Fruit fly (Drosophila melanogaster): ENCODE measurements around the gene CG13807.

CG13807 gene

DNA sequence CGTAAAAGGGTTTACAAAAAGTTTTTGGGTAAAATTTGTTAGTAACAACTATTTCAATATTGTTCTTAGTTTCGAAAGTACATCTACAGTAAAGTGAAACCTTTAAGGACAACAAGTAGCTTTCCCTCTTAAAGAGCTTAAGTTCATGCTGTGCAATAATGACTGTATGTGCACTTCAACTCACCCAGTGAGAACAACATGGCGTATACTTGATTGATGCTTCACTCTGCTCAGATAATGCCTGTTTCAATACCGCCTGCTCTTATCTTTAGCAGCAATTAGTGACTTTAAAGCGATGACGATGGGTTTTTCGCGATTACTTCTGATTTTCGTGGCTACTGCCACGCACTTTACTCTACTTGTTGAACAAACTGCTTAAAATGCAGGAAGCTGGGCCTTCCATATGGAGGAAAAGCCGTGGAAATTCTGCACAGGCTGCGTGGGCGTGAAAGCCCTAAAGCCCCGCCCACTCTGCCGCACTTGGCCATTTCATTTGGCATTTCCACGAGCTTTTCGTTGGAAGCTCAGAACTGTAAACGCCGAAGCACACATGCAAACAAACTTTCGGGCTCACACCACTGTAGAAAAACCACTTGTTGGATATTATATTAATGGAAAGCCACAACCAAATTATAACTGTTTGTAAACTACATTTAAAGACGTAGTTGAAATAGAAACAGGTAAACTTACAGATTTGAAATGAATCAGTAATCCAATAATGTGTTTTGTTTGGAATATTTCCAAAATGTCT lies 6.1 kb upstream of the CG13807 start:
- TF ChIP-seq CG8632 (GFP tag; optimal IDR thresholded peaks at IDR 0.05) (no peak), CG32006 (GFP tag; optimal IDR thresholded peaks at IDR 0.05) (peak; percentile 46), dac (GFP tag; optimal IDR thresholded peaks at IDR 0.05) (no peak), svp (GFP tag) (peak; percentile 80), esn (GFP tag; optimal IDR thresholded peaks at IDR 0.05) (no peak), CG6163 (GFP tag; IDR thresholded peaks at IDR 0.05) (0 out of 3 replicates have a peak, but pooled peaks have one; percentile 6), Eip78C (GFP tag) (peak; percentile 64)

dm6 chr3L:2257412-2257862 lies 5.3 kb upstream of the CG13807 start, which contains the start of the genes CG1275 and Elp5:
TSS of gene CG1275 (minus strand) at chr3L:2257423.
TSS of gene Elp5 (plus strand) at chr3L:2257456.
- TF ChIP-seq lz (GFP tag; optimal IDR thresholded peaks at IDR 0.05) = peak; percentile 99
- TF ChIP-seq esn (GFP tag; optimal IDR thresholded peaks at IDR 0.05) = peak; percentile 99
- peak; percentile 85 for TF ChIP-seq fd85E (GFP tag; optimal IDR thresholded peaks at IDR 0.05)
- TF ChIP-seq CG11762 (GFP tag; optimal IDR thresholded peaks at IDR 0.05; ENCODE audit: insufficient read depth) = peak; percentile 95
- peak; percentile 99 for TF ChIP-seq Hr4 (GFP tag; optimal IDR thresholded peaks at IDR 0.05)
- TF ChIP-seq OdsH (GFP tag; optimal IDR thresholded peaks at IDR 0.05) = peak; percentile 99
- TF ChIP-seq CG9139 (GFP tag; optimal IDR thresholded peaks at IDR 0.05) = peak; percentile 97
- TF ChIP-seq Eip75B (GFP tag; optimal IDR thresholded peaks at IDR 0.05) = peak; percentile 99
- peak; percentile 98 for TF ChIP-seq Ets21C (GFP tag; optimal IDR thresholded peaks at IDR 0.05)
- TF ChIP-seq pdm3 (GFP tag; optimal IDR thresholded peaks at IDR 0.05) = peak; percentile 99
- peak; percentile 99 for TF ChIP-seq CG32006 (GFP tag; optimal IDR thresholded peaks at IDR 0.05)
- TF ChIP-seq topi (GFP tag; optimal IDR thresholded peaks at IDR 0.05) = peak; percentile 98
- TF ChIP-seq fd59A (GFP tag; optimal IDR thresholded peaks at IDR 0.05) = peak; percentile 98
- peak; percentile 99 for TF ChIP-seq Sox14 (GFP tag; optimal IDR thresholded peaks at IDR 0.05)
- TF ChIP-seq CG3919 (GFP tag; optimal IDR thresholded peaks at IDR 0.05) = peak; percentile 98
- TF ChIP-seq Gug (GFP tag; IDR thresholded peaks at IDR 0.05) = peak; percentile 99
- TF ChIP-seq CG6163 (GFP tag; IDR thresholded peaks at IDR 0.05) = peak; percentile 100
- peak; percentile 98 for TF ChIP-seq CG34406 (GFP tag; optimal IDR thresholded peaks at IDR 0.05)
- peak; percentile 99 for TF ChIP-seq CG11294 (GFP tag; IDR thresholded peaks at IDR 0.05)
- TF ChIP-seq eg (GFP tag; IDR thresholded peaks at IDR 0.05) = peak; percentile 100
- peak; percentile 95 for TF ChIP-seq CG6276 (GFP tag; optimal IDR thresholded peaks at IDR 0.05)
- peak; percentile 100 for TF ChIP-seq Eip78C (GFP tag)
- TF ChIP-seq CG6808 (GFP tag; optimal IDR thresholded peaks at IDR 0.05) = peak; percentile 100
- TF ChIP-seq CG10631 (GFP tag; optimal IDR thresholded peaks at IDR 0.05) = peak; percentile 99
- peak; percentile 92 for TF ChIP-seq CG7368 (GFP tag; optimal IDR thresholded peaks at IDR 0.05)
- TF ChIP-seq dsx (GFP tag; optimal IDR thresholded peaks at IDR 0.05; ENCODE audit: poor library complexity, severe bottlenecking) = peak; percentile 97
- peak; percentile 95 for TF ChIP-seq Blimp-1 (GFP tag; optimal IDR thresholded peaks at IDR 0.05)
- peak; percentile 98 for TF ChIP-seq CG1621 (tag; optimal IDR thresholded peaks at IDR 0.05)
- TF ChIP-seq vri (GFP tag; optimal IDR thresholded peaks at IDR 0.05) = peak; percentile 97
- peak; percentile 99 for TF ChIP-seq Lpt (GFP tag; optimal IDR thresholded peaks at IDR 0.05)
- TF ChIP-seq CG10669 (GFP tag; optimal IDR thresholded peaks at IDR 0.05) = peak; percentile 98
- TF ChIP-seq CG31627 (GFP tag; optimal IDR thresholded peaks at IDR 0.05) = peak; percentile 99
- peak; percentile 88 for TF ChIP-seq Hr38 (GFP tag; optimal IDR thresholded peaks at IDR 0.05)
- peak; percentile 94 for TF ChIP-seq CG16779 (tag; optimal IDR thresholded peaks at IDR 0.05)
- TF ChIP-seq CG8119 (GFP tag; IDR thresholded peaks at IDR 0.05) = peak; percentile 99
- TF ChIP-seq Sox15 (GFP tag; optimal IDR thresholded peaks at IDR 0.05) = peak; percentile 98
- TF ChIP-seq CG8319 (GFP tag; optimal IDR thresholded peaks at IDR 0.05) = peak; percentile 98
- TF ChIP-seq Eip93F (GFP tag; optimal IDR thresholded peaks at IDR 0.05) = peak; percentile 95
- TF ChIP-seq CG6854 (GFP tag; optimal IDR thresholded peaks at IDR 0.05) = peak; percentile 95
- TF ChIP-seq CG11902 (GFP tag; optimal IDR thresholded peaks at IDR 0.05) = peak; percentile 96
- peak; percentile 99 for TF ChIP-seq CG15336 (GFP tag; IDR thresholded peaks at IDR 0.05)
- peak; percentile 99 for TF ChIP-seq net (GFP tag; optimal IDR thresholded peaks at IDR 0.05)
- TF ChIP-seq acj6 (GFP tag; optimal IDR thresholded peaks at IDR 0.05) = peak; percentile 99
- TF ChIP-seq Hr39 (GFP tag; optimal IDR thresholded peaks at IDR 0.05) = peak; percentile 99
- peak; percentile 98 for TF ChIP-seq CG6792 (GFP tag; optimal IDR thresholded peaks at IDR 0.05)
